Worm (Caenorhabditis elegans) whole organism, L1 larva: ENCODE data around the gene lat-1.

ENCODE experiments used
- ama-1 ChIP-seq: fragments of 150-350 bp; optimal IDR thresholded peaks from 2 replicates; lab custom pipeline; 2014
- fos-1 ChIP-seq: fragments of 150-350 bp; optimal IDR thresholded peaks from 2 replicates; lab custom pipeline; 2014; ENCODE audit warnings: missing biosample characterization, missing genetic modification characterization
- lin-13 ChIP-seq: fragments of 150-350 bp; optimal IDR thresholded peaks from 2 replicates; lab custom pipeline; 2014; ENCODE audit warnings: missing biosample characterization, missing genetic modification reagents, missing genetic modification characterization
- lin-35 ChIP-seq, 2 experiments: fragments of 150-350 bp; optimal IDR thresholded peaks; 2 replicates each; lab custom pipeline; 2014; ENCODE audit warnings: missing biosample characterization in 2 of 2, missing genetic modification characterization in 2 of 2, missing genetic modification reagents in 2 of 2
- lsy-2 ChIP-seq, 2 experiments: fragments of 150-350 bp; optimal IDR thresholded peaks; 2 replicates each; lab custom pipeline; 2014; ENCODE audit warnings: missing biosample characterization in 2 of 2, missing genetic modification characterization in 2 of 2
- nhr-76 ChIP-seq: sonication (generic microtip); optimal IDR thresholded peaks from 2 replicates; lab custom pipeline; 2017; ENCODE audit warnings: missing biosample characterization, missing genetic modification characterization
- skn-1 ChIP-seq: fragments of 150-350 bp; optimal IDR thresholded peaks from 2 replicates; lab custom pipeline; 2014; ENCODE audit warnings: missing biosample characterization, missing genetic modification characterization
- snpc-4 ChIP-seq: fragments of 150-350 bp; optimal IDR thresholded peaks from 2 replicates; lab custom pipeline; 2014; ENCODE audit warnings: missing biosample characterization, missing genetic modification characterization
- unc-62 ChIP-seq: fragments of 150-350 bp; optimal IDR thresholded peaks from 2 replicates; lab custom pipeline; 2014; ENCODE audit warnings: missing biosample characterization, missing genetic modification reagents, missing genetic modification characterization
- xbp-1 ChIP-seq: sonication (generic microtip); optimal IDR thresholded peaks from 2 replicates; lab custom pipeline; 2016; ENCODE audit warnings: missing genetic modification characterization, missing compliant biosample characterization

DNA sequence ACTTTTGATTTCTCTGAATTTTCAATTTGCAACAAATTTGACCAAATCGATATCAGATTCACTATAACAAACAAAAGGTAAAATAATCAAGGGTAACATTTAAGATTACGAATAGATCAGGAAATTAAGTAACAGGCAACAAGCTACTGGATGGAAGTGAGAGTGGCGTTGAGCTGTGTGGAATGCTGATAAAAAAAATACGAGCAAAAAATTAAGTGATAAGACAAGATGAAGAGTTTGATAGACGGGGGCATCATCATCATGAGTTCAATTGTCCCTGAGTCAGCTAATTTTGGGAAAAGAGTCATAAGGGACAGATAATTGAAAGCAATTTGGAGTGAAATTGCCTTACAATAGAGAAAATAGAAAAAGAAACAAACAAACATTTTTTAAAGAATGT, 29.8 kb upstream of the lat-1 start:
- no peak for TF ChIP-seq fos-1
- no peak for TF ChIP-seq nhr-76 (tag; lab: Kevin White, UChicago)
- TF ChIP-seq unc-62 (GFP tag; lab: Kevin White, UChicago) = no peak
- TF ChIP-seq snpc-4 = no peak
- TF ChIP-seq ama-1 (lab: Kevin White, UChicago) = no peak
- no peak for TF ChIP-seq xbp-1 (tag; lab: Kevin White, UChicago)
- no peak for TF ChIP-seq lin-13 (GFP tag; lab: Kevin White, UChicago)
- no peak for TF ChIP-seq lsy-2 (tag; optimal IDR thresholded peaks at IDR 0.05; lab: Kevin White, UChicago)
- TF ChIP-seq skn-1 (tag; lab: Kevin White, UChicago) = no peak
- TF ChIP-seq lin-35 (GFP tag; optimal IDR thresholded peaks at IDR 0.05; lab: Kevin White, UChicago) = no peak
